Worm (Caenorhabditis elegans): ENCODE results near the gene T07D1.3.
A peak's percentile ranks its signal among the peaks of the same experiment; 100 is the strongest.

Gene T07D1.3

ce11 chrX:2407167-2407566 lies 36.0 kb downstream of the T07D1.3 start, which contains the start of gene mtpn-1:
Gene mtpn-1 (plus strand): TSS chrX:2407467.
- TF ChIP-seq T26A8.4 (GFP tag; IDR thresholded peaks at IDR 0.05) (no peak), hlh-11 (tag; optimal IDR thresholded peaks at IDR 0.05) (no peak), Y75B8A.6 (GFP tag; IDR thresholded peaks at IDR 0.05) (no peak), aha-1 (tag) (peak; percentile 27), dmd-9 (GFP tag; IDR thresholded peaks at IDR 0.05) (no peak)

- no peak for TF ChIP-seq hlh-30 (tag; optimal IDR thresholded peaks at IDR 0.05; ENCODE audit: insufficient read depth)
- TF ChIP-seq zfp-2 (tag; optimal IDR thresholded peaks at IDR 0.05): no peak
- no peak for TF ChIP-seq ztf-7 (tag; optimal IDR thresholded peaks at IDR 0.05)
These were observed 39.5 kb downstream of the T07D1.3 start, which contains the start of gene C43H6.4 for ce11 chrX:2403724-2404123. Gene C43H6.4 (plus strand): TSS chrX:2404024.

ce11 chrX:2401883-2402282 lies 41.3 kb downstream of the T07D1.3 start, which contains the start of gene dhhc-9:
Gene dhhc-9 (minus strand): TSS chrX:2402036.
- TF ChIP-seq daf-12 (tag; optimal IDR thresholded peaks at IDR 0.05) (no peak), zfp-2 (tag; optimal IDR thresholded peaks at IDR 0.05) (no peak), unc-130 (GFP tag; optimal IDR thresholded peaks at IDR 0.05) (no peak), ZK546.5 (tag; optimal IDR thresholded peaks at IDR 0.05) (no peak), aly-2 (tag; optimal IDR thresholded peaks at IDR 0.05) (no peak), F44E2.7 (GFP tag; IDR thresholded peaks at IDR 0.05) (no peak), duxl-1 (tag; optimal IDR thresholded peaks at IDR 0.05; ENCODE audit: poor library complexity) (peak; percentile 54), dpl-1 (GFP tag; optimal IDR thresholded peaks at IDR 0.05) (no peak), spr-1 (tag; optimal IDR thresholded peaks at IDR 0.05) (peak; percentile 17), dmd-8 (GFP tag; IDR thresholded peaks at IDR 0.05) (no peak), rbr-2 (tag; optimal IDR thresholded peaks at IDR 0.05) (peak; percentile 59), mxl-3 (GFP tag; optimal IDR thresholded peaks at IDR 0.05) (peak; percentile 74), T20F7.1 (GFP tag; optimal IDR thresholded peaks at IDR 0.05) (no peak), Y105C5A.15 (GFP tag; IDR thresholded peaks at IDR 0.05) (no peak), nhr-77 (tag; optimal IDR thresholded peaks at IDR 0.05) (no peak), ztf-11 (tag; optimal IDR thresholded peaks at IDR 0.05) (no peak), egl-43 (GFP tag; IDR thresholded peaks at IDR 0.05) (no peak), D1046.2 (GFP tag; IDR thresholded peaks at IDR 0.05) (no peak), ceh-62 (tag; optimal IDR thresholded peaks at IDR 0.05) (no peak), ceh-44 (GFP tag; IDR thresholded peaks at IDR 0.05) (no peak), T26A8.4 (GFP tag; IDR thresholded peaks at IDR 0.05) (no peak), nhr-28 (tag; optimal IDR thresholded peaks at IDR 0.05) (peak; percentile 56), php-3 (GFP tag; IDR thresholded peaks at IDR 0.05) (0 out of 2 replicates have a peak, but pooled peaks have one; percentile 7), hlh-11 (tag; optimal IDR thresholded peaks at IDR 0.05) (peak; percentile 76), mdt-29 (GFP tag; IDR thresholded peaks at IDR 0.05) (no peak), madf-9 (GFP tag; conservative IDR thresholded peaks at IDR 0.05) (no peak), unc-62 (GFP tag; optimal IDR thresholded peaks at IDR 0.05 in 1 of 2) (peak in 1 of 2 experiments; percentile 89), unc-62 (tag; optimal IDR thresholded peaks at IDR 0.05) (no peak), zip-2 (tag; optimal IDR thresholded peaks at IDR 0.05) (peak; percentile 4), hlh-30 (tag; optimal IDR thresholded peaks at IDR 0.05; ENCODE audit: insufficient read depth) (peak; percentile 68), nhr-76 (tag; optimal IDR thresholded peaks at IDR 0.05) (no peak), ceh-32 (tag; optimal IDR thresholded peaks at IDR 0.05; ENCODE audit: poor library complexity) (no peak), dve-1 (tag; optimal IDR thresholded peaks at IDR 0.05; ENCODE audit: insufficient read depth) (peak; percentile 50), lin-1 (GFP tag; IDR thresholded peaks at IDR 0.05) (no peak), nhr-25 (tag; optimal IDR thresholded peaks at IDR 0.05; ENCODE audit: borderline replicate concordance, insufficient read depth) (no peak), skn-1 (tag; optimal IDR thresholded peaks at IDR 0.05) (no peak), tra-1 (GFP tag; IDR thresholded peaks at IDR 0.05) (no peak), F37D6.2 (tag; optimal IDR thresholded peaks at IDR 0.05) (no peak), fos-1 (tag; optimal IDR thresholded peaks at IDR 0.05) (no peak), Y5F2A.4 (GFP tag; optimal IDR thresholded peaks at IDR 0.05) (no peak), hmg-1.1 (GFP tag; IDR thresholded peaks at IDR 0.05) (peak; percentile 93), mes-2 (tag; optimal IDR thresholded peaks at IDR 0.05; ENCODE audit: poor library complexity, severe bottlenecking) (peak; percentile 75), spr-3 (GFP tag; optimal IDR thresholded peaks at IDR 0.05) (no peak), Y48G9A.11 (GFP tag; IDR thresholded peaks at IDR 0.05) (no peak)

Data from whole organism, L4 larva.